Worm (Caenorhabditis elegans) whole organism, L2 larva: ENCODE data around the gene C03B1.14.

Experiments
- C34F6.9 ChIP-seq: fragments of 150-350 bp; optimal IDR thresholded peaks from 2 replicates; lab custom pipeline; 2014; ENCODE audit warnings: missing biosample characterization, missing genetic modification characterization
- R02D3.7 ChIP-seq: fragments of 150-350 bp; optimal IDR thresholded peaks from 2 replicates; lab custom pipeline; 2014; ENCODE audit warnings: missing biosample characterization, missing genetic modification characterization
- ZK546.5 ChIP-seq: sonication (generic microtip); optimal IDR thresholded peaks from 2 replicates; lab custom pipeline; 2017; ENCODE audit warnings: missing biosample characterization, missing genetic modification characterization
- ama-1 ChIP-seq: fragments of 150-350 bp; optimal IDR thresholded peaks from 2 replicates; lab custom pipeline; 2018; ENCODE audit warnings: inconsistent platforms
- nhr-6 ChIP-seq: fragments of 150-350 bp; optimal IDR thresholded peaks from 2 replicates; lab custom pipeline; 2014; ENCODE audit warnings: missing biosample characterization, missing genetic modification characterization
- snpc-4 ChIP-seq: fragments of 150-350 bp; optimal IDR thresholded peaks from 2 replicates; lab custom pipeline; 2014; ENCODE audit warnings: missing biosample characterization, missing genetic modification characterization
- unc-39 ChIP-seq: fragments of 150-350 bp; optimal IDR thresholded peaks from 2 replicates; lab custom pipeline; 2014; ENCODE audit warnings: missing biosample characterization, missing genetic modification characterization

ce11 chrX:6369717-6370116 is 9.2 kb upstream of the C03B1.14 start, which contains the start of gene C03B1.2:
- TF ChIP-seq R02D3.7 (tag; lab: Kevin White, UChicago) (no peak), ama-1 (lab: Kevin White, UChicago) (no peak), unc-39 (tag; lab: Kevin White, UChicago) (no peak), ZK546.5 (no peak), C34F6.9 (tag; lab: Kevin White, UChicago) (no peak), nhr-6 (tag; lab: Kevin White, UChicago) (no peak), snpc-4 (tag; lab: Kevin White, UChicago) (no peak)
